Worm (Caenorhabditis elegans) whole organism, late embryonic: ENCODE data around the gene col-159.

Source experiments
- K09A11.1 ChIP-seq: sonication (generic microtip); optimal IDR thresholded peaks from 2 replicates; lab custom pipeline; 2017; ENCODE audit warnings: antibody characterized with exemption, mild to moderate bottlenecking, missing genetic modification characterization, missing compliant biosample characterization; ENCODE audit not compliant: insufficient read depth
- T23F11.4 ChIP-seq: fragments of 200-800 bp; sonication (Bioruptor generic); optimal IDR thresholded peaks from 2 replicates; lab custom pipeline; 2018; ENCODE audit warnings: mild to moderate bottlenecking, missing genetic modification characterization, missing compliant biosample characterization
- Y22D7AL.16 ChIP-seq: sonication (generic microtip); optimal IDR thresholded peaks from 2 replicates; lab custom pipeline; 2016; ENCODE audit warnings: missing genetic modification characterization, missing compliant biosample characterization
- ama-1 ChIP-seq: fragments of 150-350 bp; optimal IDR thresholded peaks from 2 replicates; lab custom pipeline; 2014
- ceh-14 ChIP-seq: sonication (generic microtip); optimal IDR thresholded peaks from 2 replicates; lab custom pipeline; 2016; ENCODE audit warnings: missing genotype, missing genetic modification characterization, missing compliant biosample characterization
- ceh-2 ChIP-seq: sonication (generic microtip); optimal IDR thresholded peaks from 2 replicates; lab custom pipeline; 2016; ENCODE audit warnings: missing genotype, missing genetic modification characterization, missing compliant biosample characterization
- ceh-24 ChIP-seq: sonication (generic microtip); optimal IDR thresholded peaks from 2 replicates; lab custom pipeline; 2016; ENCODE audit warnings: mild to moderate bottlenecking, missing genetic modification characterization, missing compliant biosample characterization
- ceh-30 ChIP-seq: fragments of 150-350 bp; optimal IDR thresholded peaks from 2 replicates; lab custom pipeline; 2014; ENCODE audit warnings: missing biosample characterization, missing genetic modification characterization
- ceh-31 ChIP-seq: sonication (generic microtip); optimal IDR thresholded peaks from 2 replicates; lab custom pipeline; 2016; ENCODE audit warnings: missing genetic modification characterization, missing compliant biosample characterization
- ceh-48 ChIP-seq: sonication (generic microtip); optimal IDR thresholded peaks from 2 replicates; lab custom pipeline; 2016; ENCODE audit warnings: missing genetic modification characterization, inconsistent platforms, missing compliant biosample characterization
- ceh-9 ChIP-seq: sonication (generic microtip); optimal IDR thresholded peaks from 2 replicates; lab custom pipeline; 2016; ENCODE audit warnings: mild to moderate bottlenecking, missing genetic modification characterization, inconsistent platforms, missing compliant biosample characterization
- dve-1 ChIP-seq: sonication (generic microtip); optimal IDR thresholded peaks from 2 replicates; lab custom pipeline; 2017; ENCODE audit warnings: antibody characterized with exemption, mild to moderate bottlenecking, missing genetic modification characterization, missing compliant biosample characterization
- elt-2 ChIP-seq: sonication (generic microtip); optimal IDR thresholded peaks from 2 replicates; lab custom pipeline; 2016; ENCODE audit warnings: missing genetic modification reagents, missing genetic modification characterization, missing compliant biosample characterization
- elt-4 ChIP-seq: sonication (generic microtip); optimal IDR thresholded peaks from 2 replicates; lab custom pipeline; 2016; ENCODE audit warnings: missing genetic modification characterization, missing compliant biosample characterization
- ets-4 ChIP-seq: sonication (generic microtip); optimal IDR thresholded peaks from 2 replicates; lab custom pipeline; 2016; ENCODE audit warnings: missing genetic modification characterization, missing compliant biosample characterization
- eyg-1 ChIP-seq: sonication (generic microtip); optimal IDR thresholded peaks from 2 replicates; lab custom pipeline; 2016; ENCODE audit warnings: missing genotype, missing genetic modification characterization, missing compliant biosample characterization
- fkh-6 ChIP-seq: sonication (generic microtip); optimal IDR thresholded peaks from 2 replicates; lab custom pipeline; 2016; ENCODE audit warnings: missing genetic modification characterization, missing compliant biosample characterization
- gmeb-2 ChIP-seq: sonication (generic microtip); optimal IDR thresholded peaks from 2 replicates; lab custom pipeline; 2016; ENCODE audit warnings: missing genetic modification characterization, inconsistent platforms, missing compliant biosample characterization
- hlh-13 ChIP-seq: fragments of 200-800 bp; sonication (Bioruptor generic); optimal IDR thresholded peaks from 2 replicates; lab custom pipeline; 2018; ENCODE audit warnings: mild to moderate bottlenecking, missing genetic modification characterization, missing compliant biosample characterization
- hlh-15 ChIP-seq: sonication (generic microtip); optimal IDR thresholded peaks from 2 replicates; lab custom pipeline; 2016; ENCODE audit warnings: missing genetic modification characterization, missing compliant biosample characterization
- hlh-6 ChIP-seq: sonication (generic microtip); optimal IDR thresholded peaks from 2 replicates; lab custom pipeline; 2016; ENCODE audit warnings: missing genotype, missing genetic modification characterization, missing compliant biosample characterization
- lim-6 ChIP-seq: sonication (generic microtip); optimal IDR thresholded peaks from 2 replicates; lab custom pipeline; 2016; ENCODE audit warnings: missing genetic modification characterization, missing compliant biosample characterization
- nfya-1 ChIP-seq: sonication (generic microtip); optimal IDR thresholded peaks from 2 replicates; lab custom pipeline; 2017; ENCODE audit warnings: missing genetic modification characterization, mild to moderate bottlenecking, missing compliant biosample characterization, antibody characterized with exemption, moderate library complexity
- nhr-232 ChIP-seq: sonication (generic microtip); optimal IDR thresholded peaks from 2 replicates; lab custom pipeline; 2016; ENCODE audit warnings: missing genetic modification characterization, missing compliant biosample characterization
- npax-4 ChIP-seq: sonication (generic microtip); optimal IDR thresholded peaks from 2 replicates; lab custom pipeline; 2016; ENCODE audit warnings: missing genetic modification characterization, missing compliant biosample characterization
- odd-2 ChIP-seq: sonication (generic microtip); optimal IDR thresholded peaks from 2 replicates; lab custom pipeline; 2017; ENCODE audit warnings: antibody characterized with exemption, mild to moderate bottlenecking, missing genetic modification characterization, missing compliant biosample characterization
- pat-9 ChIP-seq: fragments of 200-800 bp; sonication (Bioruptor generic); optimal IDR thresholded peaks from 2 replicates; lab custom pipeline; 2018; ENCODE audit warnings: mild to moderate bottlenecking, missing genetic modification characterization, moderate library complexity, missing compliant biosample characterization
- pha-4 ChIP-seq: fragments of 150-350 bp; optimal IDR thresholded peaks from 2 replicates; lab custom pipeline; 2018; ENCODE audit warnings: missing biosample characterization, missing genetic modification reagents, missing genetic modification characterization
- pros-1 ChIP-seq: fragments of 150-350 bp; optimal IDR thresholded peaks from 2 replicates; lab custom pipeline; 2014; ENCODE audit warnings: missing biosample characterization, missing genetic modification reagents, missing genetic modification characterization
- rnt-1 ChIP-seq: sonication (generic microtip); optimal IDR thresholded peaks from 2 replicates; lab custom pipeline; 2016; ENCODE audit warnings: missing genetic modification characterization, missing compliant biosample characterization
- sox-2 ChIP-seq: fragments of 200-800 bp; sonication (Bioruptor generic); IDR thresholded peaks from 2 replicates; pipeline ENCODE4 v1.3.6; 2022; ENCODE audit warnings: missing genetic modification reagents, missing genetic modification characterization, missing compliant biosample characterization
- tbx-7 ChIP-seq: sonication (generic microtip); optimal IDR thresholded peaks from 2 replicates; lab custom pipeline; 2016; ENCODE audit warnings: missing genotype, missing genetic modification characterization, missing compliant biosample characterization
- ttx-3 ChIP-seq: sonication (generic microtip); optimal IDR thresholded peaks from 2 replicates; lab custom pipeline; 2016; ENCODE audit warnings: missing genetic modification reagents, missing genetic modification characterization, missing compliant biosample characterization
- unc-86 ChIP-seq: sonication (generic microtip); optimal IDR thresholded peaks from 2 replicates; lab custom pipeline; 2016; ENCODE audit warnings: missing genetic modification characterization, missing compliant biosample characterization
- zip-5 ChIP-seq: sonication (generic microtip); optimal IDR thresholded peaks from 2 replicates; lab custom pipeline; 2016; ENCODE audit warnings: missing genetic modification characterization, missing compliant biosample characterization

col-159 gene

ce11 chrV:13202127-13202610 lies at the start of gene col-159, which contains the start of gene col-160:
Gene col-159 (minus strand): TSS chrV:13202177.
Gene col-160 (minus strand): TSS chrV:13202189.
- TF ChIP-seq ttx-3: no peak
- TF ChIP-seq dve-1 (tag; lab: Kevin White, UChicago): no peak
- no peak for TF ChIP-seq ama-1 (lab: Kevin White, UChicago)
- TF ChIP-seq eyg-1 (tag; lab: Kevin White, UChicago): no peak
- TF ChIP-seq ceh-9: no peak
- TF ChIP-seq pha-4 (tag; lab: Kevin White, UChicago): no peak
- TF ChIP-seq unc-86 (tag; lab: Kevin White, UChicago): no peak
- no peak for TF ChIP-seq ceh-14 (tag; lab: Kevin White, UChicago)
- TF ChIP-seq zip-5 (tag; lab: Kevin White, UChicago): no peak
- no peak for TF ChIP-seq K09A11.1
- no peak for TF ChIP-seq ceh-24
- no peak for TF ChIP-seq T23F11.4 (GFP tag; lab: Kevin White, UChicago)
- no peak for TF ChIP-seq nhr-232 (tag; lab: Kevin White, UChicago)

DNA sequence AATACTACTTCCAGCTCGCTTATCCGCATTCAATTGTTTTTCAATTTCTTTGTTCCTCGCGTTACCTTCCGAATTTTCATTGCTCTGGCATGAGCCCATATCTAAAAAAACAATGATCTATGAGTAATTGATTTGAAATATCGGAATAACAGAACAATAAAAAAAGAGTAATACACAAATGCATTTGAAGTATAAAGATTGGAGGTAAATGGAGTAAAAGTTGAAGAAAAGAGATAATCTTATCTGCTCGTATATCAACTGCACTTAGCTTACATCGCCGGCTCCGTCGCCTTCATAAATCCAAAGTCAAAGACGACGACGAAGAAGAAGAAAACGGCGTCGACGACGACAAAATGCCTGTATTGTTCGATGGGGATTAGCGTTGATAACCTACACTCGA lies 47.5 kb upstream of the col-159 start, which contains the start of gene odr-3:
TSS of gene odr-3 (minus strand) at position 101 of the 400 bp plus-strand sequence.
- TF ChIP-seq eyg-1 (tag; lab: Kevin White, UChicago) (no peak), fkh-6 (tag; lab: Kevin White, UChicago) (no peak), zip-5 (tag; lab: Kevin White, UChicago) (no peak), ceh-48 (no peak), Y22D7AL.16 (no peak), pat-9 (tag; lab: Kevin White, UChicago) (no peak), dve-1 (tag; lab: Kevin White, UChicago) (no peak), ets-4 (tag; lab: Kevin White, UChicago) (no peak), K09A11.1 (no peak), npax-4 (tag; lab: Kevin White, UChicago) (no peak), hlh-13 (no peak), odd-2 (no peak), elt-4 (no peak), hlh-15 (no peak), rnt-1 (tag; lab: Kevin White, UChicago) (no peak), elt-2 (tag; lab: Kevin White, UChicago) (no peak), nfya-1 (no peak), sox-2 (GFP tag; lab: Robert Waterston, UW) (no peak), ceh-30 (no peak), lim-6 (tag; lab: Kevin White, UChicago) (no peak)

DNA sequence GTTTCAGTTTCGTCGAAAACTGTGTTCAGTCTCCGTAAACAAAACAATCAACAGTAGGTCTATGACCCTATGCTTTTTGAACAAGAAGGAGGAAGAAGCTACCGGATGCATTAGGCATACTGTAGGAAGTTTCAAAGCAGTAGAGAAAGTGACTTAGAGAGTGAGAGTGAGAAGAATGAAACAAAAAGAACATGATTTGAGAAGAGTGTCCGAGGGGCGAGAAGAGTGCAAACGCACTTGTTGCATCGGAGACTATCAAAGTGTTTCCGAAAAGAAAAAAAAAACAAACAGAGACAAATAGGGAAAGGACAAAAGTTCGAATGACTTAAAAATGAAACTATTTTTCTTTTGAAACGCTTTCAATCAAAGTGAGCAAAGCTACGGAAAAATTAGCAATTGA lies 41.2 kb upstream of the col-159 start:
- TF ChIP-seq odd-2 (no peak), tbx-7 (tag; lab: Kevin White, UChicago) (no peak), ceh-2 (tag; lab: Kevin White, UChicago) (no peak)

- TF ChIP-seq nfya-1 (no peak), elt-4 (no peak), ttx-3 (no peak), elt-2 (tag; lab: Kevin White, UChicago) (no peak), Y22D7AL.16 (no peak)
Observed at ce11 chrV:13236507-13236906, 34.5 kb upstream of the col-159 start, which contains the start of gene dmd-10. Gene dmd-10 (minus strand): TSS chrV:13236607.

ce11 chrV:13235313-13235712 lies 33.3 kb upstream of the col-159 start:
- no peak for TF ChIP-seq ceh-14 (tag; lab: Kevin White, UChicago)
- TF ChIP-seq hlh-6 (tag; lab: Kevin White, UChicago): no peak
- TF ChIP-seq gmeb-2 (tag; lab: Kevin White, UChicago): no peak
- TF ChIP-seq pros-1 (tag; lab: Kevin White, UChicago): no peak
- no peak for TF ChIP-seq ceh-31 (tag; lab: Kevin White, UChicago)
- TF ChIP-seq ceh-2 (tag; lab: Kevin White, UChicago): no peak
